Worm (Caenorhabditis elegans): Measurements from ENCODE around the gene dmd-3.

dmd-3 gene

DNA sequence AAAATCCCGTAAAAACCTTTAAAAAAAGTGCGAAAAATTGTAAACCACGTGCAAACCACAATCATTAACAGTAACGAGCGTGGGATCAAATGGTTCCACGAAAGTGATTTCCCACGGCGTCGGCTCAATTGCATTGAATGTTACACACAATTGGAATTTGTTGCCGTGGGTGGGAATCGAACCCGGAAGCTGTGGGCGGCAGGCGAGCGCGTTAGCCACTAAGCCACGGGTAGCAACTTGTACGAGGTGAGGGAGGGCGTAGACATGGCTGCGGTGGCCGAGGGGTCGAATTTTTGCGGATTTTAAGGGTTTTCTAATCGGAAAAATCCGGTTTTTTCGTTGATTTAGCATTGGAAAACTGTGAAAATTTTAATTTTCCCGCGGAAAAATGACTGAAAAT lies 12.0 kb downstream of the dmd-3 start:
- TF ChIP-seq attf-5 (GFP tag; optimal IDR thresholded peaks at IDR 0.05): peak; percentile 76
- peak; percentile 75 for TF ChIP-seq fkh-3 (tag; optimal IDR thresholded peaks at IDR 0.05)
- TF ChIP-seq lin-40 (tag; optimal IDR thresholded peaks at IDR 0.05): peak; percentile 92
- peak; percentile 83 for TF ChIP-seq ztf-18 (tag; optimal IDR thresholded peaks at IDR 0.05)
- no peak for TF ChIP-seq hlh-26 (GFP tag; conservative IDR thresholded peaks at IDR 0.05)
- TF ChIP-seq Y53F4B.3 (GFP tag; IDR thresholded peaks at IDR 0.05): 0 out of 2 replicates have a peak, but pooled peaks have one; percentile 9
- TF ChIP-seq let-526 (GFP tag; IDR thresholded peaks at IDR 0.05): peak; percentile 84
- peak; percentile 75; the same call in 1 of the 2 replicates for TF ChIP-seq ztf-28 (GFP tag; IDR thresholded peaks at IDR 0.05)
- peak; percentile 89 for TF ChIP-seq F23B12.7 (tag; optimal IDR thresholded peaks at IDR 0.05; ENCODE audit: insufficient read depth)
- TF ChIP-seq F57A8.1 (GFP tag; optimal IDR thresholded peaks at IDR 0.05): no peak
- TF ChIP-seq Y79H2A.3 (GFP tag; conservative IDR thresholded peaks at IDR 0.05): no peak
- TF ChIP-seq B0336.3 (GFP tag; IDR thresholded peaks at IDR 0.05): peak; percentile 93
- TF ChIP-seq aptf-2 (GFP tag; conservative IDR thresholded peaks at IDR 0.05): peak; percentile 51; the same call in 1 of the 2 replicates
- peak; percentile 74 for TF ChIP-seq egrh-3 (GFP tag; IDR thresholded peaks at IDR 0.05)
- peak; percentile 91 for TF ChIP-seq T07F8.4 (tag; optimal IDR thresholded peaks at IDR 0.05)
- peak; percentile 73 for TF ChIP-seq C06A6.2 (GFP tag; conservative IDR thresholded peaks at IDR 0.05)
- TF ChIP-seq C17E4.6 (GFP tag; IDR thresholded peaks at IDR 0.05): peak; percentile 79; the same call in 1 of the 2 replicates
- peak; percentile 62 for TF ChIP-seq F33H1.4 (GFP tag; IDR thresholded peaks at IDR 0.05)
- peak; percentile 70 for TF ChIP-seq somi-1 (GFP tag; optimal IDR thresholded peaks at IDR 0.05)
- TF ChIP-seq sea-2 (GFP tag; IDR thresholded peaks at IDR 0.05): peak; percentile 73
- TF ChIP-seq egl-44 (GFP tag; IDR thresholded peaks at IDR 0.05): peak; percentile 92
- peak; percentile 68 for TF ChIP-seq attf-3 (GFP tag; conservative IDR thresholded peaks at IDR 0.05)
- TF ChIP-seq tbp1 (GFP tag; optimal IDR thresholded peaks at IDR 0.05): peak; percentile 100
- TF ChIP-seq bed-1 (GFP tag; IDR thresholded peaks at IDR 0.05): peak; percentile 88; the same call in 1 of the 2 replicates
- TF ChIP-seq madf-3 (GFP tag; IDR thresholded peaks at IDR 0.05): no peak; the same call in 1 of the 2 replicates
- TF ChIP-seq dox-1 (GFP tag; IDR thresholded peaks at IDR 0.05): no peak; the same call in 1 of the 2 replicates
- TF ChIP-seq dpl-1 (GFP tag; optimal IDR thresholded peaks at IDR 0.05): peak; percentile 55
- peak; percentile 94 for TF ChIP-seq F49E8.2 (tag; optimal IDR thresholded peaks at IDR 0.05; ENCODE audit: insufficient read depth)
- TF ChIP-seq unc-62 (GFP tag; optimal IDR thresholded peaks at IDR 0.05): no peak
- no peak for TF ChIP-seq hlh-12 (tag; optimal IDR thresholded peaks at IDR 0.05)
- TF ChIP-seq Y56A3A.18 (GFP tag; IDR thresholded peaks at IDR 0.05): peak; percentile 95
- TF ChIP-seq F22D6.2 (tag; optimal IDR thresholded peaks at IDR 0.05): peak; percentile 78
- TF ChIP-seq lir-1 (GFP tag; conservative IDR thresholded peaks at IDR 0.05): 0 out of 2 replicates have a peak, but pooled peaks have one; percentile 43
- TF ChIP-seq athp-1 (tag; optimal IDR thresholded peaks at IDR 0.05): peak; percentile 93
- TF ChIP-seq nhr-80 (tag; optimal IDR thresholded peaks at IDR 0.05): peak; percentile 53
- 0 out of 2 replicates have a peak, but pooled peaks have one; percentile 63 for TF ChIP-seq bed-2 (GFP tag; IDR thresholded peaks at IDR 0.05)
- TF ChIP-seq madf-6 (GFP tag; IDR thresholded peaks at IDR 0.05): peak; percentile 85
- TF ChIP-seq nfya-1 (tag; optimal IDR thresholded peaks at IDR 0.05; ENCODE audit: borderline replicate concordance, insufficient read depth): no peak
- TF ChIP-seq ztf-26 (tag; optimal IDR thresholded peaks at IDR 0.05): peak; percentile 91
- peak; percentile 95 for TF ChIP-seq pbrm-1 (GFP tag; IDR thresholded peaks at IDR 0.05)
- TF ChIP-seq rcor-1 (GFP tag; IDR thresholded peaks at IDR 0.05): peak; percentile 92
- peak; percentile 89 for TF ChIP-seq hmg-20 (GFP tag; IDR thresholded peaks at IDR 0.05)
- peak; percentile 67 for TF ChIP-seq snpc-1.1 (tag; optimal IDR thresholded peaks at IDR 0.05; ENCODE audit: insufficient read depth)
- TF ChIP-seq T26A5.8 (tag; optimal IDR thresholded peaks at IDR 0.05): peak; percentile 96
- TF ChIP-seq snpc-4 (GFP tag; optimal IDR thresholded peaks at IDR 0.05): peak; percentile 80
- TF ChIP-seq snpc-4 (tag; optimal IDR thresholded peaks at IDR 0.05): peak; percentile 34 to 93 (median 83)
- TF ChIP-seq B0261.1 (tag; optimal IDR thresholded peaks at IDR 0.05): peak; percentile 98
- peak; percentile 71 for TF ChIP-seq gei-17 (GFP tag; optimal IDR thresholded peaks at IDR 0.05)

Data from whole organism, young adult.